Worm (Caenorhabditis elegans) whole organism, mixed stage, embryonic: ENCODE measurements around the gene C14E2.3.

ENCODE experiments used
- blmp-1 ChIP-seq: fragments of 150-350 bp; optimal IDR thresholded peaks from 2 replicates; lab custom pipeline; 2014; ENCODE audit warnings: missing biosample characterization, missing genetic modification characterization
- ceh-43 ChIP-seq: fragments of 200-800 bp; sonication (Bioruptor generic); optimal IDR thresholded peaks from 2 replicates; lab custom pipeline; 2018; ENCODE audit warnings: mild to moderate bottlenecking, missing genetic modification characterization, moderate library complexity, missing compliant biosample characterization
- cnd-1 ChIP-seq: fragments of 200-800 bp; sonication (Bioruptor generic); optimal IDR thresholded peaks from 2 replicates; lab custom pipeline; 2018; ENCODE audit warnings: mild to moderate bottlenecking, missing genetic modification characterization, missing compliant biosample characterization
- elt-1 ChIP-seq: sonication (generic microtip); optimal IDR thresholded peaks from 2 replicates; lab custom pipeline; 2017; ENCODE audit warnings: missing genetic modification characterization, mild to moderate bottlenecking, missing compliant biosample characterization, antibody characterized with exemption, moderate library complexity, borderline replicate concordance; ENCODE audit not compliant: insufficient read depth
- elt-3 ChIP-seq: fragments of 150-350 bp; optimal IDR thresholded peaks from 2 replicates; lab custom pipeline; 2014; ENCODE audit warnings: missing biosample characterization, missing genetic modification characterization
- ham-2 ChIP-seq: fragments of 200-800 bp; sonication (Bioruptor generic); optimal IDR thresholded peaks from 2 replicates; lab custom pipeline; 2018; ENCODE audit warnings: mild to moderate bottlenecking, missing genetic modification characterization, missing compliant biosample characterization
- mab-5 ChIP-seq: fragments of 150-350 bp; optimal IDR thresholded peaks from 2 replicates; lab custom pipeline; 2014; ENCODE audit warnings: missing biosample characterization, missing genetic modification characterization
- nhr-12 ChIP-seq: fragments of 150-350 bp; optimal IDR thresholded peaks from 2 replicates; lab custom pipeline; 2014; ENCODE audit warnings: missing biosample characterization, missing genetic modification characterization
- nhr-28 ChIP-seq: fragments of 150-350 bp; optimal IDR thresholded peaks from 2 replicates; lab custom pipeline; 2014; ENCODE audit warnings: missing biosample characterization, missing genetic modification characterization
- ztf-11 ChIP-seq: fragments of 150-350 bp; optimal IDR thresholded peaks from 2 replicates; lab custom pipeline; 2014; ENCODE audit warnings: missing biosample characterization, missing genetic modification characterization

- TF ChIP-seq ceh-43 (GFP tag; lab: Kevin White, UChicago) (no peak), ham-2 (no peak), elt-3 (no peak), elt-1 (tag; lab: Kevin White, UChicago) (no peak), cnd-1 (tag; lab: Kevin White, UChicago) (no peak), mab-5 (tag; lab: Kevin White, UChicago) (no peak), nhr-12 (tag; lab: Kevin White, UChicago) (no peak), ztf-11 (tag; lab: Kevin White, UChicago) (no peak), blmp-1 (no peak), nhr-28 (no peak)
These were observed 36.3 kb upstream of the C14E2.3 start for ce11 chrX:1847685-1848084.
